Fruit fly (Drosophila melanogaster): ENCODE results near the gene CG11037.

CG11037 gene

DNA sequence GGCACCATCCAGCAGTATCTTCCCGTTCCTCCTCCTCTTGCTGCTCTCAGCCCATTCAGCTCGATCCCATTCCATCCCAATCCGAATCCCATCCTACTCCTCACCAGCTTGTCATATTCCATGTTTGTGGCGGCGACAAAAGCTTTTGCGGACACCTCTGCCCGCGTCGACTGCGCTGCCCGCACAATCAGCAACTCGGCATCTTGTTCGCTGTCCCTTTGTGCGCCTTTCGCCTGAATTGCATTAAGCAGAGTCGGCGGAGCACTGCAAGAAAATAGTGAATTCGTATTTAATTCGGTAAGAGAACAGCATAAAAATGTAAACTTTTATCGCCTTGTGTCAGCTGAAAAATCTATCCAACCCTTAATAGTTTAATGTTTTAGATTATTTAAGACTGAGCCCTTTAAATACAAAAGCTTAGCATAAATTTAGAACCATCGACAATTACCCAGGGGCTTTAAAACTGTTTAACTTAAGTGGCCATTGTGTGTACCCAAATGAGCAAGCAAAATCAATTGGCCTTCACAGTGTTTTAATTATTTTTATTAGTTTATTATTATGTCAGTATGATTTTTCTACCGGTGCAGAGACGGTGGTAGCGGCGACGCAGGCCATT lies 10.6 kb downstream of the CG11037 start (continued):
- no peak for TF ChIP-seq sug (tag; optimal IDR thresholded peaks at IDR 0.05)
- TF ChIP-seq Hr3 (GFP tag; optimal IDR thresholded peaks at IDR 0.05): no peak
- TF ChIP-seq jumu (GFP tag; optimal IDR thresholded peaks at IDR 0.05): no peak
- no peak for TF ChIP-seq peb (GFP tag; IDR thresholded peaks at IDR 0.05)
- TF ChIP-seq CG10366 (GFP tag; IDR thresholded peaks at IDR 0.05): no peak
- no peak for TF ChIP-seq CG8281 (tag; optimal IDR thresholded peaks at IDR 0.05)
- no peak for TF ChIP-seq Hmx (GFP tag; optimal IDR thresholded peaks at IDR 0.05)
- no peak for TF ChIP-seq Abd-B (GFP tag; optimal IDR thresholded peaks at IDR 0.05)
- TF ChIP-seq eyg (GFP tag; optimal IDR thresholded peaks at IDR 0.05): no peak
- peak; percentile 54 for TF ChIP-seq CG10979 (tag; optimal IDR thresholded peaks at IDR 0.05)
- no peak for TF ChIP-seq pfk (GFP tag; optimal IDR thresholded peaks at IDR 0.05)
- TF ChIP-seq Gsc (GFP tag; IDR thresholded peaks at IDR 0.05): no peak
- no peak for TF ChIP-seq CG10267 (tag; optimal IDR thresholded peaks at IDR 0.05)
- no peak for TF ChIP-seq B-H2 (GFP tag; optimal IDR thresholded peaks at IDR 0.05)
- no peak for TF ChIP-seq Lpt (GFP tag; optimal IDR thresholded peaks at IDR 0.05)
- TF ChIP-seq kni (GFP tag; optimal IDR thresholded peaks at IDR 0.05): no peak
- no peak for TF ChIP-seq da (GFP tag; optimal IDR thresholded peaks at IDR 0.05)
- no peak for TF ChIP-seq Dip3 (GFP tag; optimal IDR thresholded peaks at IDR 0.05)
- no peak for TF ChIP-seq CG4282 (GFP tag; optimal IDR thresholded peaks at IDR 0.05)
- TF ChIP-seq Hr51 (GFP tag; optimal IDR thresholded peaks at IDR 0.05): peak in 1 of 2 experiments; percentile 20
- no peak for TF ChIP-seq CG1792 (GFP tag; optimal IDR thresholded peaks at IDR 0.05)
- TF ChIP-seq CG13624 (GFP tag; optimal IDR thresholded peaks at IDR 0.05): no peak
- peak; percentile 12 for TF ChIP-seq CG30431 (GFP tag; optimal IDR thresholded peaks at IDR 0.05)
- no peak for TF ChIP-seq CG34376 (GFP tag; optimal IDR thresholded peaks at IDR 0.05)
- no peak for TF ChIP-seq Max (GFP tag; optimal IDR thresholded peaks at IDR 0.05)
- TF ChIP-seq psq (GFP tag; optimal IDR thresholded peaks at IDR 0.05): no peak
- TF ChIP-seq sr (GFP tag; IDR thresholded peaks at IDR 0.05): no peak
- TF ChIP-seq lilli (GFP tag; optimal IDR thresholded peaks at IDR 0.05): no peak
- TF ChIP-seq unpg (GFP tag; optimal IDR thresholded peaks at IDR 0.05): no peak
- no peak for TF ChIP-seq Taf1 (GFP tag; IDR thresholded peaks at IDR 0.05)
- TF ChIP-seq Xbp1 (GFP tag; optimal IDR thresholded peaks at IDR 0.05): no peak
- TF ChIP-seq CG11398 (GFP tag; optimal IDR thresholded peaks at IDR 0.05): no peak
- TF ChIP-seq Nf-YB (GFP tag; optimal IDR thresholded peaks at IDR 0.05): no peak
- no peak for TF ChIP-seq CG12071 (GFP tag; optimal IDR thresholded peaks at IDR 0.05)
- no peak for TF ChIP-seq Stat92E (GFP tag; optimal IDR thresholded peaks at IDR 0.05)
- no peak for TF ChIP-seq knrl (GFP tag; IDR thresholded peaks at IDR 0.05; ENCODE audit: partially characterized antibody)
- no peak for TF ChIP-seq CG6689 (GFP tag; IDR thresholded peaks at IDR 0.05)
- TF ChIP-seq CG17829 (tag; optimal IDR thresholded peaks at IDR 0.05): no peak
- TF ChIP-seq CG10321 (GFP tag; IDR thresholded peaks at IDR 0.05): no peak
- no peak for TF ChIP-seq HLH54F (GFP tag; optimal IDR thresholded peaks at IDR 0.05)
- TF ChIP-seq danr (GFP tag; IDR thresholded peaks at IDR 0.05): no peak
- TF ChIP-seq Scr (GFP tag; IDR thresholded peaks at IDR 0.05; ENCODE audit: partially characterized antibody): no peak
- no peak for TF ChIP-seq CG13424 (tag; optimal IDR thresholded peaks at IDR 0.05)
